Worm (Caenorhabditis elegans) whole organism, mixed stage, embryonic: ENCODE data around the gene sss-1.

Experiments
- M03D4.4 ChIP-seq: sonication (generic microtip); optimal IDR thresholded peaks from 2 replicates; lab custom pipeline; 2017; ENCODE audit warnings: mild to moderate bottlenecking, missing genetic modification characterization, missing compliant biosample characterization
- elt-1 ChIP-seq: sonication (generic microtip); optimal IDR thresholded peaks from 2 replicates; lab custom pipeline; 2017; ENCODE audit warnings: missing genetic modification characterization, mild to moderate bottlenecking, missing compliant biosample characterization, antibody characterized with exemption, moderate library complexity, borderline replicate concordance; ENCODE audit not compliant: insufficient read depth
- elt-3 ChIP-seq: fragments of 150-350 bp; optimal IDR thresholded peaks from 2 replicates; lab custom pipeline; 2014; ENCODE audit warnings: missing biosample characterization, missing genetic modification characterization
- lin-13 ChIP-seq: fragments of 150-350 bp; optimal IDR thresholded peaks from 2 replicates; lab custom pipeline; 2014; ENCODE audit warnings: missing biosample characterization, missing genetic modification characterization
- mab-5 ChIP-seq: fragments of 150-350 bp; optimal IDR thresholded peaks from 2 replicates; lab custom pipeline; 2014; ENCODE audit warnings: missing biosample characterization, missing genetic modification characterization
- nhr-12 ChIP-seq: fragments of 150-350 bp; optimal IDR thresholded peaks from 2 replicates; lab custom pipeline; 2014; ENCODE audit warnings: missing biosample characterization, missing genetic modification characterization
- nhr-237 ChIP-seq: fragments of 150-350 bp; optimal IDR thresholded peaks from 2 replicates; lab custom pipeline; 2014; ENCODE audit warnings: missing biosample characterization, missing genetic modification characterization
- nhr-28 ChIP-seq: fragments of 150-350 bp; optimal IDR thresholded peaks from 2 replicates; lab custom pipeline; 2014; ENCODE audit warnings: missing biosample characterization, missing genetic modification characterization
- nhr-76 ChIP-seq: sonication (generic microtip); optimal IDR thresholded peaks from 2 replicates; lab custom pipeline; 2017; ENCODE audit warnings: missing biosample characterization, missing genetic modification characterization
- snpc-4 ChIP-seq: fragments of 150-350 bp; optimal IDR thresholded peaks from 2 replicates; lab custom pipeline; 2014; ENCODE audit warnings: missing biosample characterization, missing genetic modification characterization
- unc-39 ChIP-seq: fragments of 150-350 bp; optimal IDR thresholded peaks from 2 replicates; lab custom pipeline; 2014; ENCODE audit warnings: missing biosample characterization, missing genetic modification characterization

ce11 chrIV:9864778-9865177, 28.8 kb downstream of the sss-1 start, which contains the start of the genes K07F5.15 and K07F5.22:
- TF ChIP-seq nhr-76 (tag; lab: Kevin White, UChicago), result no peak
- no peak for TF ChIP-seq snpc-4 (tag; lab: Kevin White, UChicago)
- TF ChIP-seq elt-1 (tag; lab: Kevin White, UChicago), result no peak
- no peak for TF ChIP-seq nhr-28 (tag; lab: Kevin White, UChicago)
- TF ChIP-seq nhr-237 (tag; lab: Kevin White, UChicago), result no peak
- TF ChIP-seq nhr-12 (tag; lab: Kevin White, UChicago), result no peak
- no peak for TF ChIP-seq elt-3
- TF ChIP-seq lin-13 (tag; lab: Kevin White, UChicago), result no peak
- no peak for TF ChIP-seq mab-5 (tag; lab: Kevin White, UChicago)
- no peak for TF ChIP-seq M03D4.4 (tag; lab: Kevin White, UChicago)
- TF ChIP-seq unc-39 (tag; lab: Kevin White, UChicago), result no peak
